Fruit fly (Drosophila melanogaster) Kc167 (cell line): ENCODE measurements around the gene CG7239.

Source experiments
- Myc ChIP-seq: fragments of >200 bp; optimal IDR thresholded peaks from 2 replicates; lab custom pipeline; 2017; ENCODE audit warnings: missing external identifiers
- Sin3A ChIP-seq: fragments of >200 bp; optimal IDR thresholded peaks from 2 replicates; lab custom pipeline; 2018; ENCODE audit warnings: missing external identifiers
- h ChIP-seq: fragments of >200 bp; optimal IDR thresholded peaks from 3 replicates; lab custom pipeline; 2018; ENCODE audit warnings: missing external identifiers
- insv ChIP-seq: fragments of >200 bp; optimal IDR thresholded peaks from 3 replicates; lab custom pipeline; 2018; ENCODE audit warnings: missing external identifiers
- psq ChIP-seq: fragments of >200 bp; optimal IDR thresholded peaks from 2 replicates; lab custom pipeline; 2017; ENCODE audit warnings: missing external identifiers
- ttk ChIP-seq: sonication (Bioruptor generic); optimal IDR thresholded peaks from 2 replicates; lab custom pipeline; 2017; ENCODE audit warnings: missing external identifiers

The CG7239 gene

DNA sequence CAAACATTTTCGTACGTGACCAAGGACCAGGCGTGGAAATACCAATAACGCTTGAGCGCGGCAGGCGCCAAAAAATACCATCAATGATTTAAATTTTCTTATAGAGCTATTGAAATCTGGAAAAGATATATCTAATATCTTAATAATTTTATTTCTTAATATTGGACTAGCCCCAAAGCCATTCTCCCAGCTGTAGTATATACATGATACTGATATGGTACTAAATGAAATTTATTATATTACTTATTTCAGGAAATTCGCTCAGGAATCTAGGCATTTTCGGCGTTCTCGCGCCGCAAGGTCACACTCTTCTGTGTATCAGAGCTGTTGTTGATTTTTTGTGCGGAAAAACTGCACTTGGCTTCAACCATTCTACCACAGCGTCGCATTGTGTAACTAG is at the start of gene CG7239, which contains the start of gene CG14005:
Gene CG7239, plus strand, starts transcription at position 295 of the 400 bp plus-strand sequence.
Gene CG14005, minus strand, starts transcription at position 50 of the 400 bp plus-strand sequence.
- no peak for TF ChIP-seq ttk (lab: Kevin White, UChicago)
- TF ChIP-seq Sin3A (lab: Kevin White, UChicago): no peak
- TF ChIP-seq Myc (lab: Kevin White, UChicago): no peak
- TF ChIP-seq psq: no peak
- TF ChIP-seq h (lab: Kevin White, UChicago): no peak
- no peak for TF ChIP-seq insv (lab: Kevin White, UChicago)

DNA sequence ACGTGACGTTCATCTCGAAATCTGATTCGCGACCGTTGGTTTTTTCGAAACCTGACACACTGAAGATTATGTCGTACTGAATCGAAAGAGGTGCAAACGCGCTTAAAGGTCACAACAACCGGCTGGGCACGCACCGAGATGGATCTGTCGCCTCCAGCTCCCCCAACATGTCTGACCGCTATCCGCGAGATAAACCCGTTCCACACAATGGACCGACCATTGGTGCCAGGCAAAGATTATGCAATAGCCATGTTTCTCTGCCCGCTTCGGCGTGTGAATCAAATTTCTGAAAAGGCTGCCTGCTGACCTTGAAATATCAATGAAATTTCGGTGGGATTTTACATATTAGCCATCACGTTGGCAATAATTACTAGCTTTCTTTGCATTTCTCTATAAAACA is 36.9 kb upstream of the CG7239 start:
- TF ChIP-seq insv (lab: Kevin White, UChicago): no peak
- TF ChIP-seq psq: no peak
- TF ChIP-seq Sin3A (lab: Kevin White, UChicago): no peak
- TF ChIP-seq ttk (lab: Kevin White, UChicago): no peak
- no peak for TF ChIP-seq Myc (lab: Kevin White, UChicago)
- no peak for TF ChIP-seq h (lab: Kevin White, UChicago)

DNA sequence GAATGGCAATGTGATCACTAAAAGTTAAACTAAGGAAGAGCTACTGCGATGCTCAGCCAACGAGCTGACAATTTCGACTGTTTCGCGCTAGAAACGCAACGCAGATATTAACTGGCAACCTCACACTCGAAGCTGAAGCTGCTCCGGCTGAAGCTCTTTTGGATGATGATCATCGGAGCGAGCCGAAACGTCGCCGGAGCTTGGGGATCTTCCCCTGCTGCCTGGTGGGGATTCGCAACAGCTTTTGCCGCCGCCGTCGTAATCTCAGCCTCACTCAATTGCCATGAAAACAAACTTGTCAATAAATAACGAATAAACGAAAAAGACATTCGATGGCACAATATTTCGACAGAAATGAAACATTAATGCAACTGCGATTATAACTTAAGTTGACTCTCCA is 36.0 kb upstream of the CG7239 start, which contains the start of gene obst-E:
Gene obst-E, minus strand, starts transcription at position 101 of the 400 bp plus-strand sequence.
- TF ChIP-seq insv (lab: Kevin White, UChicago) (no peak), h (lab: Kevin White, UChicago) (no peak), Sin3A (lab: Kevin White, UChicago) (no peak), psq (no peak), Myc (lab: Kevin White, UChicago) (no peak), ttk (lab: Kevin White, UChicago) (no peak)

DNA sequence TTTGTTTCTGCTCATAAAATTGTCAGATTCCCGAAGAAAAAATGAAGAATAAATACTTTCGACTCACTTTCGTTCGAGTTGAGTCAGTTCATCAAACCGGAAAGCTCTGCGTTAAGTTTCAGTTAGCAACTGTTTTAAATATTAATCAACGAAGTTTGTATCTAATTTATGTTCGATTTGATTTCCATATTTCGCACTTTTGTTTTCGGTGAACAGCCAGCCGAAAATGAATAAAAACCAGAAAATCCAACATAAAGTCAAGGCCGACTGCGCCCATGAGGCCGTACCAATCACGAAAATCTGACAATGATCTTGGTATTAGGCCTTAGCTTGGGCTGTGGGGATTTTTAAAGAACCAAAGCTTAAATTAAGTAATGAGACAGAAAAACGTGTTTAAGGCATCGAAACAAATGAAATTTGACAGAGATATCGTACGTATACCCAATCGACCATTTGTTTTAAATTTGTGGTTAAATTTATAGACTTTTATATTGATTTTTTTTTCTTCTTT is 35.5 kb upstream of the CG7239 start:
- no peak for TF ChIP-seq ttk (lab: Kevin White, UChicago)
- no peak for TF ChIP-seq insv (lab: Kevin White, UChicago)
- no peak for TF ChIP-seq Sin3A (lab: Kevin White, UChicago)

DNA sequence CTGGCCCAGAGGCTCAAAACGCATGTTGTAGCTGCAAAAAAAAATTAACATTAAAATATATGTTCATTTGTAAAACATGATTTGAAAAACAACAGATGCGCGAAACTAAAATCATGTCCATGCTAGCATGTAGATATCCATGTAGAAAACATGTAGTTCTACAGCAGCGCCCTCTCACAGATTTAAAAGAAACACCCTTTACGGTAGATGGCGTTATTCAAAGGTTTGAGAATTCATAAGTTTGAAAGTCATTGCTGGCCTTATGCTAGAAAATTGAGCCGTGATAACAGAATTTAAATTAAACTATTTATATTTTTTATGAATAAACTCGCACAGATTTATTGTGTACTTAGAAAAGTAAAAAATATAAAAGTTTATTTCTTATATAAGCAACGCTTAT is 30.8 kb upstream of the CG7239 start:
- TF ChIP-seq ttk (lab: Kevin White, UChicago): no peak
- no peak for TF ChIP-seq psq
- TF ChIP-seq Sin3A (lab: Kevin White, UChicago): no peak
- TF ChIP-seq h (lab: Kevin White, UChicago): no peak
- TF ChIP-seq insv (lab: Kevin White, UChicago): no peak
- no peak for TF ChIP-seq Myc (lab: Kevin White, UChicago)

DNA sequence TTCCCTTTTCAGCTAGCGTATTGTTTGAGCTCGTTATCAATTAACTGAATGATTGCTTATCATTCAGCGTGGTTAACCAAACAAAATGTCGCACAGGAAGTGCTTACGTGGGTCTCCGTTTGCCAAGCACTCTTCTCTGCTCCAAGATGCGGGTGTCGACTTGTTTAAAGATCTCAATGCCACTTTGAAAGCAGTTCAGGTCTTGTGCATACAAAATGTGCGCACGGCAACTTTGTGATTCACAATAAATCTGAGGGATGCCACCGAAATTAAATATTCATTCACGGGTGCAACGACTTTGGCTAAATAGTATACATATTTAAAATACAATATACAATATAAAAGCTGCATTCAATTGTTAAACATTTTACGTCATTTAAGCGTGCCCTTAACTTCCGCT is 29.8 kb upstream of the CG7239 start:
- TF ChIP-seq h (lab: Kevin White, UChicago): no peak
- TF ChIP-seq insv (lab: Kevin White, UChicago): no peak
- TF ChIP-seq Sin3A (lab: Kevin White, UChicago): no peak
- no peak for TF ChIP-seq Myc (lab: Kevin White, UChicago)
- no peak for TF ChIP-seq psq
- TF ChIP-seq ttk (lab: Kevin White, UChicago): no peak

DNA sequence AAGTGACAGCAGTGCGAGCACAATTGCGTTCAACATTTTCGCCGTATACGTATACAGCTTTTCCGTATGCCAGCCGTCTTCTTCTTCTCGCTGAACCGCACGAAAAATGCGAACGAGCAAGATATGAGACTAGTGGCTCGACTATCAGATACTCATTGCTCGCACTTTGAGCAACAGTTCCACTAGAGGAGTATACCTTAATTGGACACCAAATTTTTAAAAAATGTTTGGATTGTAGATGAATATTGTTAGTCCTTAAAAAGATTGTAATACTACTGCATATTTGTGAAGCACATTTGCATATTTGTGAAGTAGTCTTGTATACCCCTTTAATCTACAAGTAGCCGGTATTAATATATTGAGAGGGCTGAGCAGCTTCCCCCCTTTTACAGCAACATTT is 23.9 kb upstream of the CG7239 start:
- no peak for TF ChIP-seq insv (lab: Kevin White, UChicago)
- TF ChIP-seq Sin3A (lab: Kevin White, UChicago): no peak
- TF ChIP-seq Myc (lab: Kevin White, UChicago): no peak
- TF ChIP-seq h (lab: Kevin White, UChicago): no peak
- no peak for TF ChIP-seq ttk (lab: Kevin White, UChicago)
- TF ChIP-seq psq: no peak

DNA sequence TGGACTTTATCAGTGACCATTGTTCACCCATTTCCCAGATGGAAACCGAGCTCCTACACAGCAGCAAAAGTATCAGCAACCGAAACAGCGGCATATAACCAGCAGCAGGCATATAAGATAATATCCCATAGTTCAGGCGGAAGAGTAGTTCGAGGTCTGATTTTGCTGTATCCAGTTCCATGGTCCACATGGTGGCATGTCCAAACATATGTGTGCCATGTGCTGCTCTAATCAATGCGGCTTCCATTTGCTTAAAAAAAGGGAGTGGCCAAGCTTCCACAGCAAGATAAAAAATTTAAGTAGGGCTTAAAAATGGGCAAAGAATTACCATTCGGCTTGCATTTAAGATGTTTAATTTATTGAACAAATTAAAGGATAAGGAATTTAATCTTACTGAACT is 21.3 kb upstream of the CG7239 start:
- TF ChIP-seq psq: no peak

DNA sequence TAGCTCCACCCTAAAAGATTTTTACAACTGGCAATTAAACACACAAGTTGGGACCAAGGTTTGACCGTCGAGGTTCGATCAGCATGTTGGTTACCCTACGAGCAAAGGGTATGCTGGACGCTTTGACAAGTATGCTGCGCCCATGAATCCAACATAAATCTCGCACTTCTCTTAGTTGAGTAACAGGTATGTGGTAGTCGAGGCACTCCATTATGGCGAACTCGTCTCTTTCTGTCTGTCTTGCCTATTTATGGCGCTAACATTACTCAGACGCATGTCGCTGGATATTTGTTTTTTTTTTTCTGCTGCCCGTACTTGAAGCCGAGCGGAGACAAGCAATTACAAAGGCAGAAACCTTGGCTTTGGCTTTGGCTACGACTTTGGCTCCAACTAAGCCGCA is 20.8 kb upstream of the CG7239 start:
- TF ChIP-seq ttk (lab: Kevin White, UChicago) (no peak), h (lab: Kevin White, UChicago) (no peak), Sin3A (lab: Kevin White, UChicago) (no peak), insv (lab: Kevin White, UChicago) (no peak), psq (no peak), Myc (lab: Kevin White, UChicago) (no peak)

DNA sequence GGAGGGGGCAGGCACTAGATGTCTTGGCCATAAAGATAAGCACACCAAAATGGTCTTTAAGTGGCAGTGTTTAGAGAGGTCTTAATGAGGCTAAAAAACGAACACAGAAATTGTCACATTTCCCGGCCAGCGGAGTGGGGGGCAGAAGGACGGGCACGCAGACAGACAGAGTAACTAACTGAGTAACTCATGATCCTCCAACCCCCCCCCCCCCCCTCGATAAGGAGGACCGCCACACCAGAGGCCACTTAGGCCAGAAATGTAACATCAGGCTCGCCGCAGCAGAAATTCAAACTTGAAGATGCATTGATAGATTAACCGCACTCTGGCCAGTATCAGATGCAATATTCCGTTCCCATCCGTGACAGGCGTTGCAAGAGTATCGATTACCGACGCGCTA is 19.2 kb upstream of the CG7239 start:
- TF ChIP-seq Sin3A (lab: Kevin White, UChicago) (no peak), Myc (lab: Kevin White, UChicago) (no peak), ttk (lab: Kevin White, UChicago) (no peak), insv (lab: Kevin White, UChicago) (no peak), psq (no peak), h (lab: Kevin White, UChicago) (no peak)

DNA sequence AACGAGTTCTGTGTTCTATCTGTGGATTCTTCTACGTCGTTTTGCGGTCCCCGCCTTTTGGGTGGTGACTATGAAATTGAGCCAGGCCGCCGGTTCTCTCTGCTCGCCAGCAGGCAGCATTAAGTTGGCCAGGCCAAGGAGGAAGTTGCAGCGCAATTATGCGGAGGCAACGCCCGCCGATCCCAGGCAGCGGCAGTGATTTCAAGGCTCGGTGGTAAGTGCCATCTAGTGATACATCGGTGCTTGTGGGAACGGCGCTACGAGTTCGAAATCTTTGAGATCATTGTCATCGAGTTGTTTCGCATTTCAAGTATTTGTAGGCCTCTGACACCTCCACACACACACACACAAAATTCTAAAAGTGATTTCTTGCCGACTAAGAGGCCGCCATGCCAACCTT is 18.3 kb upstream of the CG7239 start, which contains the start of gene CG31913:
Gene CG31913, plus strand, starts transcription at position 301 of the 400 bp plus-strand sequence.
- TF ChIP-seq Sin3A (lab: Kevin White, UChicago): no peak
- TF ChIP-seq ttk (lab: Kevin White, UChicago): no peak
- TF ChIP-seq h (lab: Kevin White, UChicago): no peak
- TF ChIP-seq Myc (lab: Kevin White, UChicago): no peak
- no peak for TF ChIP-seq insv (lab: Kevin White, UChicago)
- TF ChIP-seq psq: no peak

DNA sequence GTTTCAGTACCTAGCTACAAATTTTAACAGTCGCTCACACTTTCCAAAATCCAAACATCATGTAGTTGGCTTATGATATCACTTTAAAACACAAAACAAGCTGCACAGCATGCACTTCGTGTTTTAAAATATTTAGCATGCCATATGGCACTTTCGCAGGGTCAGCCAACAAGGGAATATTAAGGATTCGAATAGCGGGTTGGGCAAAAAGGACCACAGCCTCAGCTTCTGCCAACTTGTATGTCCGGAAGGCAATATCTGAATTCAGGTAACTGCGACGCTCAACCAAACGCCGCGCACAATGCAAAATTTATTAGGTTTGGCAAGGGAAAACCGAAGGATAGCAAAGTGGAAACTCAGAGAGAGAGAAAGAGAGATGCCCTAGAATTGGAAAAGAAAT is 12.8 kb upstream of the CG7239 start:
- no peak for TF ChIP-seq h (lab: Kevin White, UChicago)
- TF ChIP-seq insv (lab: Kevin White, UChicago): no peak
- no peak for TF ChIP-seq Sin3A (lab: Kevin White, UChicago)
- TF ChIP-seq psq: no peak
- TF ChIP-seq Myc (lab: Kevin White, UChicago): no peak
- TF ChIP-seq ttk (lab: Kevin White, UChicago): no peak
